Worm (Caenorhabditis elegans): ENCODE measurements around the gene M162.15.

DNA sequence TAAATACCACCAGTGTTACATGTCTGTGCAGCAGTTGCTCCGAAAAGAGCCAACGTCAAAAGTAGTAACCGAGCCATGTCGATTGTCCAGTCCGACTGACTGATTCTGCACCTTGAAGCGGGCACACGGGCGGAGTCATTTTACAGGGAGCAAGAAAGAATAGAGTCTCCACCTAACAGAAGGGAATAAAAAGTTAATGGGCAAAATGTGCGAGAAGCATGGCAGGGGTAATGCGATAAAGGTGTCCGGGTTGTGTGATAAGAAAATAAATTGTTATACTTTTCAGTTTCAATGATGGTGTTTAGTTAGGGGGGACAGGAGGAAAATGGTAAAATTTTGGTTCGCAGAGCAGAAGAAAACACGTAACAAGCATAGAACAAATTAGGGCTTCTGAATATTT lies 16.3 kb downstream of the M162.15 start, which contains the start of gene clec-50:
- TF ChIP-seq flt-1 (GFP tag; IDR thresholded peaks at IDR 0.05) (no peak), ztf-23 (GFP tag; IDR thresholded peaks at IDR 0.05) (no peak), T22C8.4 (GFP tag; IDR thresholded peaks at IDR 0.05) (no peak), tab-1 (GFP tag; IDR thresholded peaks at IDR 0.05) (no peak)
